Fruit fly (Drosophila melanogaster): ENCODE data around the gene ssx.
A peak's percentile ranks its signal among the peaks of the same experiment; 100 is the strongest.

Gene ssx

DNA sequence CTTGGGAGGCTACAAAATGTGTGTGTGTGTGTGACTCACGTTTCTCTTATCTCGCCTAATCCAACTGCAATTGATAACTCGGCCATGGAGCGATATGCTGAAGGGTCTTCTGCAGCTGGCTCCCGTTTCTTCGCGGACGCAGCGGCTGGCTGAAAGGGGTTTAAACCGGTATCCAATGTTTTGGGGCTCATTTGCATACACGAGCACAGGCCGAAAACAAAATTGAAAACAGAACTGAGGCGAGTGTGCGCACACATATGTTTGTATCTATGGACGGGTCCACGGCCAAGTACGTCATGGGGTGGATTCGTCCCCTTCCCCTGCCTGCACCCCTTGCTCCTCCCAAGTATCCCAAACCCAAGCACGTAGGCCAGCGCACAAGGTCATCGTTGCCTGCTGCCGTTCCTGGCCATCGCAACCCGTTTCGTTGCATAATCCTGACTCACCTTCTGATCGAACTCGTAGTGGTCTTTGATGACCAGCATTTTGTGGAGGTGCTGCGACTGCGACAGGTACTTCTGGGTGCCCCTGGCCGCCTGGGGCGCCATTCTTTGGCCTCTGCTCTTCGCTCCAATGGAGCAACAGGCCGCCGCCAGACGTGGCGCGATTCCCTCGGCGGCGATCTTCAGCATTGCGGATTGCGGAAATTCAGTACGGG, 9.4 kb downstream of the ssx start:
- TF ChIP-seq noc (tag; optimal IDR thresholded peaks at IDR 0.05) = no peak

DNA sequence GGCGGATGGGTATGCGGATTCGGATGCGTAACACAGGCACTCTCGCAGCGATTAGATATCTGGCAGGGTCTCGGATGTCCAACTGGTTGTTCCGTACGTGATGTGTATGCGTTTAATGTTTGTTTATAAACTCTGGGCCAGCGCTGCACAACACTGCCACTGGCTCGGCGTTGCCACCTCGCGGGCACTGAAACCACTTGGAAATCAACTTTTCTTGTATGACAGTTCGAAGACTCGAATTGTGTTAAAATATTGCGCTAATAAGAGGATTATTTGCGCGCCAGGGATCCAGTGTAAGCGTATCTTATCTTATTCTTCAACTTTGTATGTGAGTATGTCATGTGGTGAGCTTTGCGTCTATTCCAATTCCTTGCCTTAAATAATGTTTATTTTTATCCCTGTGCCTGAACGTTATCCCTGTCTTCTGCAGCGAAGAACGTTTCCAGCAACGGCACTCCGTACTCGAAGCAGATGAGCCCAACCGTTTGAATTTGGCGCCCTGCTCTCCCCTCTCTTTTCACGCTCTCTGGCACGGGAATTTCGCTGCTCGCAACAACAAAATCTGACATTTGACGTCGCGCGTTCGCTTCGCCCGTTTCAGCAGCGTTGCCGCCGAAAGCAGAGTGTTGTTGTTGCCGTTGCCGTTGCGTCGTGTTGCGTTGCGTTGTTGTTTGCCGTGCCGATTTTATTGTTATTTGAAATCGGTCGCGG, 10.1 kb downstream of the ssx start, which contains the start of the genes CG3719 and CG32813:
TSS of gene CG3719 (minus strand) at position 131 of the 711 bp plus-strand sequence.
TSS of gene CG32813 (plus strand) at position 565 of the 711 bp plus-strand sequence.
- no peak for TF ChIP-seq noc (tag; optimal IDR thresholded peaks at IDR 0.05)

DNA sequence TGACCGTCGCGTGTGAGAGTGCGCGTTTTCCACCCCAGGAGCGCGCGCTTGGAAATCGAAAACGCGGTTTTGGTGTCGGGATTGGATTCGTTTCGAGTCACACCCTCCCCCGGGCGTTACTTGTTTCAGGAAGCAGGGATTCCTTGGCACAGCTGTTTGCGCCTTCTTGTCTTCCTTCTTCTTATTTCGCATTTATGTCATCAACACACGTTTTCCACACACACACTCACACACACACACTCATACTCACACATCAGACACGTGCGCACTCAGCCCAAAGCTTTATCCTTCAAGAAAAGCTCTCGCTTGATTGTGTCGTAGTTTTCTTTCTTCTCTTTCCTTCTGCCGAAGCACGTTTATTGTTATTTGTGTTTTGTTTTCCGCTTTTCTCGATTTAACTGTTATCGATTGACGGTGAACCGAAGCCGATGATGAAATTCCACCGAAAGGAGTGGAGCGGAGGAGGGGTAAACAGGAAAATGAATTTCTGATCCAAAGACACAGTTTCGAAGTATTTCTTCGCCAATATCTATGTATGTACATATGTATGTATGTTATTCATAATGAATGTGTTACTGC, 11.1 kb downstream of the ssx start:
- no peak for TF ChIP-seq noc (tag; optimal IDR thresholded peaks at IDR 0.05)

DNA sequence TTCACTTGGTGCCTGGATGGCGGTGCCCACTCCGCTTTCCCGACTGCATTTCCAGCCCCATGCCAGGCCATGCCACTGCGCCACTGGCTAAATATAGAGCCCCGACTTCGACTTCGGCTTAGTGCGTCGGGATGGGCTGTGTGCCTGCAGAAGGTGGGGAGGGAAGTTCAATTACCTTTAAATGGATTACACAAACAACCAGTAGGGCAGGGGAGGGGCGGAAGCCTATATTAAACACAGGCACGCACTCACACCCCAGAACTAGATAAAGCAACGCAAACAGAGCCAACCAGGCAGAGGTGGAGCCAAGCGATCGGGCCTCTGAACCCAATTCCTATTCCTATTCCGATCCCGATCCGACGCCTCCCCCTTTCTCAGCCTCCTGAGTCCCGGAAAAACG, 12.1 kb downstream of the ssx start:
- TF ChIP-seq noc (tag; optimal IDR thresholded peaks at IDR 0.05) = no peak

DNA sequence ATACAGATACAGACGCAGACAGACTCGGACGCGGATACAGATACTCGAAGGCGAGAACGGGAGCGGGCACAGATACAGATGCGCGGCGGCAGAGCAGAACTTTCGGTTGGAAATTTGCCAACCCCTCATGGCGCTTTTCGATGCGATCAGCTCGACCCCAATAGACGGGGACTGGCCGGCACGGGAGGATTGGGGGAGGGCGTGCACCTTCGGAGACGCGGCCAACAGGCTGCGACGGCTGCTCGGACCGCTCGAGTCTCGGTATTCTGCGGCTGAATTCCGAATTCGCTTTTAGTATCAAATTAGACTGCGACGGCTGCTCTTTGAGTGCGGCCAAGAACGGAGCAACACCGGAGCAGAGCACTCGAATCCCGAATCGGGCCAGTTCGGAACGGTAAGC, 13.9 kb downstream of the ssx start:
- TF ChIP-seq noc (tag; optimal IDR thresholded peaks at IDR 0.05) = no peak

DNA sequence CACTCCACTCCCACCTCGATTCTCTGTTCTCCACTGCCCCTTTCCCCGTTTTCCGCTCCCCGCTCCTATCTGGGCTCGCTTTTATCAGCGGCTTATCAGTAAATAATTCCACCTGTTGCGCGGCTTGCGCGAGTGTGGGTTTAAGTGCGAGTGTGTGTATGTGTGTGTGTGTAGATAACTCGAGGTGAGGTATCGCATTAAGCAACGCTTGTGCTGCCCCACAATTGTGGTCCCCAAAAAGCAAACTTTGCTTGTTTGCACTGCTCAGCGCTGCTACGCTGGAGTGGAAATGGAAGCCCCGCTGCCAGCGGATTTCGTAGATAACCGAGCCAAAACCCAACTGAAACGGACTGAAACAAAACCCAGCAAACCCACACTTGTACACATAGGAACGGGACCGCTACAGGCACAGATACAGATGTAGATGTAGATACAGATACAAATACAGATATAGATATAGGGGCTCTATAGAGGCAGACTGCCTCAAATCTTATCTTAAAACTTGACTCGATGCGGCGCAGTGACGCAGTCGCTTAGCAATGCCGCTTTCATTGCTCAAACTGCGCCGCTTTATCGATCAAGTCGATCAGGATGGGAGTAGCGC, 16.9 kb downstream of the ssx start:
- no peak for TF ChIP-seq noc (tag; optimal IDR thresholded peaks at IDR 0.05)

DNA sequence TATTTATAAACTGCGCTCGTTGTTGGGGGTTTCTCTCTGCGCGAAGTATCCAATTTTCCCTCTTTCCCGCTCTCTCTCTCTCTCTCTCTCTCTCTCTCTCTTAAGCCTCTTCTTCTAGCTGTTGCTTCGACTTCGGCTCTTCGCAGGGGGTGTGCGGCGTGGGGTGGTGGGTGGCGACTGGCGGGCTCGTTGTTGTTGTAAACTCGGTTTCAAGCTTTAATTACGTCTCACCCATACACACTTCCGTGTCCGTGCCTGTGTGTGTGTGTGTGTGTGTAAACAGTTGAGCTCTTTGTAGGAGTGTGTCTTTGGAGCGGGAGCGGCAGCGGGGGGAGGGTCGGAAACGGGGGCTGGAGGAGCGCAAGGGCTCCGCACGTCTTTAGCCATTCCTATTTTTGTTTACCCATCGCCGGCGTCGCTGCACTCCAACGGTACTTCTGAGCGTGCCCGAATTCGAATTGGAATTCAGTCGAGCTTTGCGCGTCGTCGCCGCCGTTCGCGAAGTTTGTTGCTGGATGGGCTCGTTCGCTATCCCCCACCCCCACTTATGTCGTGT, 17.8 kb downstream of the ssx start:
- TF ChIP-seq noc (tag; optimal IDR thresholded peaks at IDR 0.05) = no peak

DNA sequence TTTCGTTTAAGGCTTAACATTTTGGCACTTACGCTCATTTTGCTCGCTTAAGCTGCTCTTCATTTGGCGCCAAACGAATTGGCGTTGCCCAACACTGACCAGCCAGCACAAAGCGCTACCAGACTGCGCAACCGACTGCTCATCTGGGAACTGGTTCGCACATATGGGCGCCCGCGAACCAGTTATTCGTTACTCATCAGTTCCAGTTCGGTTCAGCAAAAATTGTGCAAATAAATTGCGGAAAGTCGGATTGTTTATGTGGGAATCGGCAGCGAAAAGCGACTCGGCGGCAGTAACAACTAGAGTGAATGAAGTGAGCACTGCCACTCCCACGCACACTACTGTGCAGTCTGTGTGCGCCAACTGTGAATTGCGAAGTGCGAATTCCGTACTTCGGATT, 22.5 kb downstream of the ssx start, which contains the start of gene Rilpl:
TSS of gene Rilpl (plus strand) at position 180 of the 400 bp plus-strand sequence.
- TF ChIP-seq noc (tag; optimal IDR thresholded peaks at IDR 0.05) = peak; percentile 7

DNA sequence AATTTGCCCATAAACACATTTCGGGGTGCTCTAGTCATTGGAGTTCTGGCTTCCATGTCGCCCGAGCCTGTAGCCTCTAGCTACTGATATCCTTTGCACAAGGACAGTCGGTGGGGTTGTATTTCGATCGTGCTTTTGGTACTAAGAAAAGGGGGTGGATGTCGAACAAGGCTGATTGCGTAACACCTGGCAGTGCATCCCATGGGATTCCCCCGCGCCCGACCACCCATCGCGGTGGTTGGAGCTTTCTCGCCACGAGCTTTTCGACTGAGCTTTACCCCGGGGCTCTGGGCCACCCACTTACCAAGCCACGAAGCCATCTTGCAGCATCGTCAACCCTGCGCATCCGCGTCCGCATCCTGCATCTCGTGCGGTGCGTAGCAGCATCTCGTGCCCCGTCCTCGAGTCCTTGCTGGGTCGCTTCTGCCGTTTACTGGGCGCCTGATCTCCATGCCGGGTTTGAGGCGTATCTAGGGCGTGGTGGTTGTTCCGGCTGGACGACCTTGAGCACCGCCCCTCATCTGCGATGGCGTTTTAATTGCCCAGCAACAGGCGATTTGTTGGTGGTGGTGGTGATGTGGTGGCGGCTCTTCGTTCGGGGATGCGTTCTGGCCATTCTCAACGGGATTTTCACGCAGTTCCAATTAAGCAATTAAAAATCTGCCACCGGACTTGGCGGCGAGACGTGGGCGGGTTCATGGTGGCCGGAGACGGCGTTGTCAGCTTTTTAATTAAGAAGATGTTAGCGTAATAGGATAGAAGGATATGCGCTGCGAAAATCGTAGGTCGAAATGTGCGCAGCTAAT, 27.5 kb downstream of the ssx start:
- no peak for TF ChIP-seq noc (tag; optimal IDR thresholded peaks at IDR 0.05)

DNA sequence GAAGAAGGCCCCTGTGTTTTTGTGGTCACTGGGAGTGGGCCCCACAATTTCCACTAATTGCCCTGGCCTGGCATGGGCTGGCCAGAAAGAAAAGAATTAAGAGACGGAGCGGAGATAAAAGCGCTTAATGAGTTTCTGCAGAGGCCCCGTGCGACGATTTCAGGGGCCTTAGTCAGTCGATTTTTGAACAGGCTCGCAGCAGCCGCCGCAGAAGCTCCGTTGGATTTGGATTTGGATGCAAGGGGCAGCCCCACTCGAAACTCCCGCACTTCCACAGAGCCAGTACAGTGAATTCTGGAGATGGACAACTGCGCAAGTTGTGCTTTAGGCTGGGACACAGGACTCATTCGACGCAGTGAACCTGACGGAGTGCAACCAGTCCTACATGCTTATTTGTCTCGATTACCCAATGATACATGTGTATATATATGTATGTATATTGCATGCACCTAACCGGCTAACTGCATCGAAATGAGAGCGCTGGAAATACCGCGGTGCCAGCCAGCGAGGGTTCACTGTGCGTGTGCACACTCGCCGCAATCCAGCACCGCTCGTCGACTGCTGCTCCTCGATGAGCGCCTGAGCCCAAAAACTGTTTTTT, 28.2 kb downstream of the ssx start:
- TF ChIP-seq noc (tag; optimal IDR thresholded peaks at IDR 0.05) = no peak

DNA sequence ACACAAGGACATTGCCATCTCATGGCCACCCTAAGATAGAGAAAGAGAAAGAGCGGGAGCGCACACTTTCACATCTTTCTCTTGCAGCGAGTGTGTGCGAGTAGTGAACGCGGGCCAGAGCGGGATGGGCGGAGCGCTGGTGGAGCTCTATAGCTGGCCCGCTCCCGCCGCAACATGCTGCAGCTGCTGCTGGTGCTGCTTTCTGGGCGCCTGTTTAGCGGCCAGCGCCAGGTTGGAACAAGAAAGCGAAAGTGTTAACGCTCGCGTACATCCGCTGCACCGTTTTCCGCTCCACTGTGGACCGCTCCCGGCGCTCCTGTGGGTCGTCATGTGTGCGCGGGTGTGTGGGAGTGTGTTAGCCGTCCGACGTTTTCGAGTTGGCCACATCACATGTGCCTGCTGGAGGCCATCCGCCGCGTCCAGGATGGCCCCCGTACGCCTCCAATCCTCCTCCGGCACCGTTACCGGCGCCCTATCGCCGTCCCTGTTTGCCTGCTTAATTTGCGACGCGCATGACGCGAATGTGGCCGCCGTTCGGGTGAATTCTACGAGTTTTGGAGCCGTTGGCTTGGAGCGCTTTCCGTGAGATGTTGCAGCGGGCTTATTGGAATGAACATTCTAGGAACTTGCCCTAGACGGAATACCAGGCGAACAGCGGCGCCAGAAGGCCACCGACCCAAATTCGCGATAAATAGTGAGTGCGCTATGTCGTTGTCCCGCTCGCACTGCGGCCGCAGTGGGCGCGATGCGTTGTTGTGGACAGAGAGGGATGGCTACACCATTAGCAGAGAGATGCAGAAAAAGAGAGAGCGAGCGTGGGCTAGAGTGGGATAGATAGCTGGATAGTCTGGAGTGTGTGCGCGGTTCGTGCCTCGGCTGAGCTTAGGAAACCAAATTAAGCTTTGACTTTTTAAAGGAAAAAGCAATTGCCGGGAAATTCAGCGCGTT, 28.9 kb downstream of the ssx start:
- no peak for TF ChIP-seq noc (tag; optimal IDR thresholded peaks at IDR 0.05)

DNA sequence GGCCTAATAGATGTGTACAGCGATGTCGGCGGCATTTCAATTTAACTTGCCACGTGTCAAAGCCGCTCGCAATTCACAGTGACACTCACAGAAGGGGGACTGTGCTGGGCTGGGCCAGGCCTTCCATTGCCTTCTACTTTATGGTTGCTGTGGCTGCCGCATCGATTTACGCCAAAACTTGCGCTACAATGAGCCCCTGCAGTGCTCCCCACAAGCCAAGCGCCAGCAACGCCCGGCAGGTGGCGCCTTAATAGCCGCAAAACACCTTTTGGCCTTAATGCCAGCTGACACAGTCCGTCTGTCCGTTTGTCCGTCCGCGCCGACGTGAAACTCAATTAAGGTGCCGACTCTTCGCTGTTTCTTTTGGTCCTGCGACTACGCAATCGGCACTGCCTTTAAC, 34.6 kb downstream of the ssx start:
- no peak for TF ChIP-seq noc (tag; optimal IDR thresholded peaks at IDR 0.05)

DNA sequence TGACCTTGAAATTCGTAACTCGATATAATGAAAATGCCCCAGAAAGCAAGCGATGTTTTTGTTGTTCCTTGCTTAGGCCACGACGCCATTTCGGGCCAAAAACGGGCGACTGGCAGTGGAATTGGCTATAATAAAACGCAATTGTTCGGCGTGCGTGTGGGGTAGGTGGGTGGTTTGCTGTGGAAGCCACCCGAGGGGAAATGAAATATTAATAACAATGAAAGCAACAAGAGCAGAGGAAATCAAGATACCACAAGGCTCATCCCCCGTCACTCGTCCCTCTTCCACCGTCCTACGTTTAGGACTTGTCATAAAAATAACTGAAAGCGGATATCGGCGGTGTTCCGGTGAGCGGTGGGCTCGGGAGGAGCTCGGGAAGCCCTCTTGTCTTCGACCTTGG, 35.4 kb downstream of the ssx start:
- no peak for TF ChIP-seq noc (tag; optimal IDR thresholded peaks at IDR 0.05)

DNA sequence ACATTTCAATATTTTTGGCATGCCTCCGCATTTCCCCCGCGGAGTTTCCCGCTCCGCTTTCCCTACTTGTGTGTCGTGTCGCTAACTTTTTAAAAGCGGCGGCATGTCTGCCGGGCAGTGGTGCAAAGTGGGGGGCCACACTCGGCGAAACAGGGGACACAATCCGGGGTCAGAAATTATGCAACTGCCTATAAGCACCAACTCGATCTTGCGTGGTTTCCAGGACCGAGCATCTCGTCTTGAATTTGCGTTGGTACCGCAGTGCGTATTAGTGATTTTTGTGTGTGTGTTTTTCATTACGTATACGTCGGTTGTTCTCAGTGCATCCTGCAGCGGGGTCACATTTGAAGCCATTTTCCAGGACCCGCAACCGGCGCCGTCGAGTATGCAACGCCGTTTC, 37.3 kb downstream of the ssx start:
- TF ChIP-seq noc (tag; optimal IDR thresholded peaks at IDR 0.05) = no peak
